Worm (Caenorhabditis elegans) whole organism, midembryonic: Measurements from ENCODE around the gene rps-13.

ENCODE experiments used
- T22C8.4 ChIP-seq: fragments of 200-800 bp; sonication (Bioruptor generic); IDR thresholded peaks from 2 replicates; pipeline ENCODE4 v1.3.6; 2022; ENCODE audit warnings: missing genetic modification characterization, missing compliant biosample characterization
- cog-1 ChIP-seq: sonication (generic microtip); optimal IDR thresholded peaks from 2 replicates; lab custom pipeline; 2016; ENCODE audit warnings: missing genetic modification characterization, missing compliant biosample characterization
- flt-1 ChIP-seq: fragments of 200-800 bp; sonication (Bioruptor generic); IDR thresholded peaks from 2 replicates; pipeline ENCODE4 v1.3.6; 2022; ENCODE audit warnings: missing genetic modification characterization, missing compliant biosample characterization
- klf-2 ChIP-seq: fragments of 200-800 bp; sonication (Bioruptor generic); conservative IDR thresholded peaks from 2 replicates; pipeline ENCODE4 v1.3.6; 2022; ENCODE audit warnings: missing genetic modification reagents, missing genetic modification characterization, missing compliant biosample characterization
- med-1 ChIP-seq: sonication (generic microtip); optimal IDR thresholded peaks from 2 replicates; lab custom pipeline; 2017; ENCODE audit warnings: missing genetic modification characterization, mild to moderate bottlenecking, missing compliant biosample characterization, antibody characterized with exemption, missing genetic modification reagents; ENCODE audit not compliant: insufficient read depth
- ref-1 ChIP-seq: fragments of 200-800 bp; sonication (Bioruptor generic); conservative IDR thresholded peaks from 2 replicates; pipeline ENCODE4 v1.3.6; 2022; ENCODE audit warnings: missing genetic modification reagents, missing genetic modification characterization, missing compliant biosample characterization
- tab-1 ChIP-seq: fragments of 200-800 bp; sonication (Bioruptor generic); IDR thresholded peaks from 2 replicates; pipeline ENCODE4 v1.3.6; 2022; ENCODE audit warnings: missing genetic modification characterization, missing compliant biosample characterization
- ztf-23 ChIP-seq: fragments of 200-800 bp; sonication (Bioruptor generic); IDR thresholded peaks from 2 replicates; pipeline ENCODE4 v1.3.6; 2022; ENCODE audit warnings: missing genetic modification reagents, missing genetic modification characterization, missing compliant biosample characterization
- ztf-29 ChIP-seq: fragments of 200-800 bp; sonication (Bioruptor generic); IDR thresholded peaks from 2 replicates; pipeline ENCODE4 v1.3.6; 2022; ENCODE audit warnings: missing genetic modification reagents, missing genetic modification characterization, missing compliant biosample characterization

Gene rps-13

ce11 chrIII:6355359-6355758, 19.4 kb downstream of the rps-13 start:
- TF ChIP-seq klf-2 (GFP tag; lab: Robert Waterston, UW) (no peak), ztf-23 (GFP tag; lab: Robert Waterston, UW) (no peak), med-1 (no peak), T22C8.4 (GFP tag; lab: Robert Waterston, UW) (no peak), tab-1 (no peak), cog-1 (tag; lab: Kevin White, UChicago) (no peak), ref-1 (GFP tag; lab: Robert Waterston, UW) (no peak), flt-1 (no peak), ztf-29 (no peak)

ce11 chrIII:6353084-6353483, 21.7 kb downstream of the rps-13 start, which contains the start of gene akap-1:
akap-1 (plus strand) TSS chrIII:6353384.
- TF ChIP-seq ref-1 (GFP tag; lab: Robert Waterston, UW) = no peak
- TF ChIP-seq T22C8.4 (GFP tag; lab: Robert Waterston, UW) = no peak
- TF ChIP-seq ztf-23 (GFP tag; lab: Robert Waterston, UW) = no peak
- no peak for TF ChIP-seq flt-1

- no peak for TF ChIP-seq ztf-23 (GFP tag; lab: Robert Waterston, UW)
- TF ChIP-seq ref-1 (GFP tag; lab: Robert Waterston, UW) = no peak
- no peak for TF ChIP-seq flt-1
- TF ChIP-seq T22C8.4 (GFP tag; lab: Robert Waterston, UW) = no peak
- no peak for TF ChIP-seq klf-2 (GFP tag; lab: Robert Waterston, UW)
- no peak for TF ChIP-seq tab-1
- TF ChIP-seq cog-1 (tag; lab: Kevin White, UChicago) = no peak
- no peak for TF ChIP-seq med-1
- no peak for TF ChIP-seq ztf-29
Observed at ce11 chrIII:6352459-6352858, 22.3 kb downstream of the rps-13 start.

ce11 chrIII:6351438-6351837, 23.4 kb downstream of the rps-13 start:
- TF ChIP-seq ztf-23 (GFP tag; lab: Robert Waterston, UW) (no peak), cog-1 (tag; lab: Kevin White, UChicago) (no peak), med-1 (no peak), ztf-29 (no peak), ref-1 (GFP tag; lab: Robert Waterston, UW) (no peak), klf-2 (GFP tag; lab: Robert Waterston, UW) (no peak), T22C8.4 (GFP tag; lab: Robert Waterston, UW) (no peak), flt-1 (no peak), tab-1 (no peak)

- no peak for TF ChIP-seq ref-1 (GFP tag; lab: Robert Waterston, UW)
- no peak for TF ChIP-seq klf-2 (GFP tag; lab: Robert Waterston, UW)
- TF ChIP-seq med-1 = no peak
- TF ChIP-seq T22C8.4 (GFP tag; lab: Robert Waterston, UW) = no peak
- no peak for TF ChIP-seq ztf-29
- no peak for TF ChIP-seq ztf-23 (GFP tag; lab: Robert Waterston, UW)
Observed at ce11 chrIII:6350424-6350823, 24.4 kb downstream of the rps-13 start.

ce11 chrIII:6348578-6348977, 26.2 kb downstream of the rps-13 start:
- TF ChIP-seq tab-1 = 0 out of 2 replicates have a peak, but pooled peaks have one; percentile 34
- no peak for TF ChIP-seq klf-2 (GFP tag; lab: Robert Waterston, UW)

- TF ChIP-seq klf-2 (GFP tag; lab: Robert Waterston, UW) = no peak
- no peak for TF ChIP-seq tab-1
- TF ChIP-seq flt-1 = no peak
- no peak for TF ChIP-seq cog-1 (tag; lab: Kevin White, UChicago)
- no peak for TF ChIP-seq ref-1 (GFP tag; lab: Robert Waterston, UW)
- no peak for TF ChIP-seq ztf-29
- no peak for TF ChIP-seq ztf-23 (GFP tag; lab: Robert Waterston, UW)
- no peak for TF ChIP-seq T22C8.4 (GFP tag; lab: Robert Waterston, UW)
- no peak for TF ChIP-seq med-1
Observed at ce11 chrIII:6345968-6346498, 28.8 kb downstream of the rps-13 start, which contains the start of the genes trmt-10C.2 and C56G2.22. trmt-10C.2 (plus strand) TSS chrIII:6346281. C56G2.22 (plus strand) TSS chrIII:6346448.

ce11 chrIII:6344737-6345136, 30.1 kb downstream of the rps-13 start:
- TF ChIP-seq ztf-23 (GFP tag; lab: Robert Waterston, UW) (0 out of 2 replicates have a peak, but pooled peaks have one; percentile 40), flt-1 (peak; percentile 75; the same call in 1 of the 2 replicates), ztf-29 (no peak), tab-1 (no peak), med-1 (peak; percentile 29), cog-1 (tag; lab: Kevin White, UChicago) (peak; percentile 73)

ce11 chrIII:6343229-6343628, 31.6 kb downstream of the rps-13 start, which contains the start of gene C56G2.9:
C56G2.9 (minus strand) TSS chrIII:6343329.
- TF ChIP-seq ref-1 (GFP tag; lab: Robert Waterston, UW) (no peak), flt-1 (no peak), klf-2 (GFP tag; lab: Robert Waterston, UW) (no peak), tab-1 (no peak), ztf-23 (GFP tag; lab: Robert Waterston, UW) (no peak), T22C8.4 (GFP tag; lab: Robert Waterston, UW) (no peak), ztf-29 (no peak), cog-1 (tag; lab: Kevin White, UChicago) (no peak), med-1 (no peak)

ce11 chrIII:6341878-6342453, 32.8 kb downstream of the rps-13 start, which contains the start of gene rpn-13:
rpn-13 (minus strand) TSS chrIII:6341928.
- no peak for TF ChIP-seq flt-1
- TF ChIP-seq klf-2 (GFP tag; lab: Robert Waterston, UW) = no peak
- no peak for TF ChIP-seq ztf-23 (GFP tag; lab: Robert Waterston, UW)
- no peak for TF ChIP-seq tab-1
- TF ChIP-seq T22C8.4 (GFP tag; lab: Robert Waterston, UW) = no peak
- TF ChIP-seq ref-1 (GFP tag; lab: Robert Waterston, UW) = no peak
- TF ChIP-seq med-1 = no peak
- TF ChIP-seq cog-1 (tag; lab: Kevin White, UChicago) = no peak
- no peak for TF ChIP-seq ztf-29
